Worm (Caenorhabditis elegans): ENCODE measurements around the gene bli-1.

The bli-1 gene

ce11 chrII:10665031-10665430, 43.7 kb upstream of the bli-1 start, which contains the start of gene D2089.3:
TSS of gene D2089.3 (minus strand) at chrII:10665131.
- TF ChIP-seq lin-14 (GFP tag; optimal IDR thresholded peaks at IDR 0.05) (no peak), aly-2 (tag; optimal IDR thresholded peaks at IDR 0.05) (no peak), ceh-90 (tag; optimal IDR thresholded peaks at IDR 0.05) (no peak), zag-1 (tag; optimal IDR thresholded peaks at IDR 0.05) (no peak), tbx-2 (tag; optimal IDR thresholded peaks at IDR 0.05) (no peak), unc-30 (tag; optimal IDR thresholded peaks at IDR 0.05) (no peak), elt-3 (tag; optimal IDR thresholded peaks at IDR 0.05) (no peak), grh-1 (GFP tag; IDR thresholded peaks at IDR 0.05) (no peak), sptf-1 (tag; optimal IDR thresholded peaks at IDR 0.05) (no peak), C34B4.2 (tag; optimal IDR thresholded peaks at IDR 0.05) (no peak), efl-1 (optimal IDR thresholded peaks at IDR 0.05) (no peak), efl-1 (GFP tag; optimal IDR thresholded peaks at IDR 0.05 in 1 of 2) (no peak), vab-15 (tag; optimal IDR thresholded peaks at IDR 0.05) (no peak), egl-13 (tag; optimal IDR thresholded peaks at IDR 0.05) (no peak)

ce11 chrII:10675302-10675701, 33.5 kb upstream of the bli-1 start, which contains the start of gene ptb-1:
TSS of gene ptb-1 (plus strand) at chrII:10675602.
- TF ChIP-seq mep-1 (tag; optimal IDR thresholded peaks at IDR 0.05), result no peak
- TF ChIP-seq ceh-88 (GFP tag; IDR thresholded peaks at IDR 0.05), result no peak
- no peak for TF ChIP-seq nhr-84 (tag; optimal IDR thresholded peaks at IDR 0.05)
- TF ChIP-seq fos-1 (tag; optimal IDR thresholded peaks at IDR 0.05), result no peak
- no peak for TF ChIP-seq unc-86 (tag; optimal IDR thresholded peaks at IDR 0.05)
- no peak for TF ChIP-seq alr-1 (tag; optimal IDR thresholded peaks at IDR 0.05; ENCODE audit: borderline replicate concordance)
- TF ChIP-seq nhr-76 (tag; optimal IDR thresholded peaks at IDR 0.05), result no peak
- no peak for TF ChIP-seq vab-15 (tag; optimal IDR thresholded peaks at IDR 0.05)
- TF ChIP-seq ceh-63 (GFP tag; optimal IDR thresholded peaks at IDR 0.05), result no peak
- TF ChIP-seq unc-98 (GFP tag; IDR thresholded peaks at IDR 0.05), result no peak
- no peak for TF ChIP-seq blmp-1 (tag; optimal IDR thresholded peaks at IDR 0.05)
- TF ChIP-seq unc-130 (tag; optimal IDR thresholded peaks at IDR 0.05), result no peak
- TF ChIP-seq efl-1 (optimal IDR thresholded peaks at IDR 0.05), result no peak
- no peak for TF ChIP-seq efl-1 (GFP tag; optimal IDR thresholded peaks at IDR 0.05 in 1 of 2)
- no peak for TF ChIP-seq hpl-2 (GFP tag; optimal IDR thresholded peaks at IDR 0.05)
- TF ChIP-seq zag-1 (tag; optimal IDR thresholded peaks at IDR 0.05), result no peak
- TF ChIP-seq ztf-4 (tag; optimal IDR thresholded peaks at IDR 0.05), result no peak
- TF ChIP-seq lin-13 (GFP tag; optimal IDR thresholded peaks at IDR 0.05), result no peak

ce11 chrII:10680130-10680529, 28.6 kb upstream of the bli-1 start:
- TF ChIP-seq pqm-1 (tag; optimal IDR thresholded peaks at IDR 0.05), result no peak
- TF ChIP-seq fkh-4 (tag; optimal IDR thresholded peaks at IDR 0.05; ENCODE audit: borderline replicate concordance), result peak; percentile 62
- peak; percentile 93 for TF ChIP-seq dsc-1 (tag; optimal IDR thresholded peaks at IDR 0.05)

- TF ChIP-seq vab-15 (tag; optimal IDR thresholded peaks at IDR 0.05) (no peak), elt-3 (tag; optimal IDR thresholded peaks at IDR 0.05) (no peak), Y116A8C.19 (tag; optimal IDR thresholded peaks at IDR 0.05; ENCODE audit: borderline replicate concordance) (no peak), mab-9 (GFP tag; IDR thresholded peaks at IDR 0.05) (no peak), pqm-1 (tag; optimal IDR thresholded peaks at IDR 0.05) (no peak), mep-1 (tag; optimal IDR thresholded peaks at IDR 0.05) (no peak), ama-1 (optimal IDR thresholded peaks at IDR 0.05) (no peak), ceh-8 (GFP tag; optimal IDR thresholded peaks at IDR 0.05) (no peak), ceh-90 (tag; optimal IDR thresholded peaks at IDR 0.05) (no peak), lin-35 (GFP tag; optimal IDR thresholded peaks at IDR 0.05) (no peak), xbp-1 (tag; optimal IDR thresholded peaks at IDR 0.05) (no peak)
These were observed 28.1 kb upstream of the bli-1 start for ce11 chrII:10680614-10681013.

ce11 chrII:10684954-10685353, 23.8 kb upstream of the bli-1 start:
- no peak for TF ChIP-seq lin-39 (tag; optimal IDR thresholded peaks at IDR 0.05)
- no peak for TF ChIP-seq efl-1 (optimal IDR thresholded peaks at IDR 0.05)
- TF ChIP-seq efl-1 (GFP tag; optimal IDR thresholded peaks at IDR 0.05 in 1 of 2), result peak in 1 of 2 experiments; percentile 9
- TF ChIP-seq lsy-2 (tag; optimal IDR thresholded peaks at IDR 0.05), result no peak
- no peak for TF ChIP-seq tlp-1 (tag; optimal IDR thresholded peaks at IDR 0.05)
- no peak for TF ChIP-seq ces-1 (GFP tag; optimal IDR thresholded peaks at IDR 0.05)

Data from whole organism, L1 larva.